Fruit fly (Drosophila melanogaster) whole organism, adult: ENCODE results near the gene CG14185.

Experiments used
- CG7101 ChIP-seq: fragments of 200-800 bp; sonication (Bioruptor generic); optimal IDR thresholded peaks from 2 replicates; lab custom pipeline; 2018; ENCODE audit warnings: missing biosample characterization, mild to moderate bottlenecking, missing genetic modification characterization, moderate library complexity
- bab1 ChIP-seq: fragments of 200-800 bp; sonication (Bioruptor generic); optimal IDR thresholded peaks from 3 replicates; lab custom pipeline; 2019; ENCODE audit warnings: missing biosample characterization, mild to moderate bottlenecking, missing genetic modification characterization, moderate library complexity
- cnc ChIP-seq, 2 experiments: fragments of >200 bp; optimal IDR thresholded peaks; 2 replicates each; lab custom pipeline; 2017

- TF ChIP-seq bab1 (GFP tag; lab: Kevin White, UChicago) (no peak), CG7101 (tag; lab: Kevin White, UChicago) (no peak), cnc (optimal IDR thresholded peaks at IDR 0.05; lab: Kevin White, UChicago) (no peak)
Measured at dm6 chr3L:20097312-20097711, 8.6 kb upstream of the CG14185 start.
